Worm (Caenorhabditis elegans): ENCODE data around the gene str-146.

DNA sequence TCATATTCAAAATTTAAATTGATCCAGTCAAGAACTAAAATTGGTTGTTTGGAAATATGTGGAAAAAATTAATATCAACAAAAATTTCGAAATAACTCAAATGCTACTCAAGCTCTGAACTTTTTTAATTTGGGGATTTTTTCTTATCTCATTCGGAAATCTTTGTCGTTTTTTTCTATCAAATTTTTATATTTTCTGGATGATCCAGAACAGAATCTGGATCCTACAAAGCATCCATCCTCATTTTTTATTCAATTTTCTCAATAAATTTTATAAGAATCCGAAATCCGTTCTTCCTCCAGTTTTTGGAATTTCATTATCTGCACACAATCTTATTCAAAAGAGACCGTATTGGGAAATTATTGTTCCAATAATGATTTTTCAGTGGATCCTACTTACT is 25.6 kb upstream of the str-146 start, which contains the start of gene D1014.6:
- no peak for TF ChIP-seq cog-1 (tag; optimal IDR thresholded peaks at IDR 0.05)
- TF ChIP-seq ref-1 (GFP tag; conservative IDR thresholded peaks at IDR 0.05): no peak
- no peak for TF ChIP-seq flt-1 (GFP tag; IDR thresholded peaks at IDR 0.05)

All from whole organism, midembryonic.